Worm (Caenorhabditis elegans): ENCODE results near the gene clec-54.
A peak's percentile ranks its signal among the peaks of the same experiment; 100 is the strongest.

DNA sequence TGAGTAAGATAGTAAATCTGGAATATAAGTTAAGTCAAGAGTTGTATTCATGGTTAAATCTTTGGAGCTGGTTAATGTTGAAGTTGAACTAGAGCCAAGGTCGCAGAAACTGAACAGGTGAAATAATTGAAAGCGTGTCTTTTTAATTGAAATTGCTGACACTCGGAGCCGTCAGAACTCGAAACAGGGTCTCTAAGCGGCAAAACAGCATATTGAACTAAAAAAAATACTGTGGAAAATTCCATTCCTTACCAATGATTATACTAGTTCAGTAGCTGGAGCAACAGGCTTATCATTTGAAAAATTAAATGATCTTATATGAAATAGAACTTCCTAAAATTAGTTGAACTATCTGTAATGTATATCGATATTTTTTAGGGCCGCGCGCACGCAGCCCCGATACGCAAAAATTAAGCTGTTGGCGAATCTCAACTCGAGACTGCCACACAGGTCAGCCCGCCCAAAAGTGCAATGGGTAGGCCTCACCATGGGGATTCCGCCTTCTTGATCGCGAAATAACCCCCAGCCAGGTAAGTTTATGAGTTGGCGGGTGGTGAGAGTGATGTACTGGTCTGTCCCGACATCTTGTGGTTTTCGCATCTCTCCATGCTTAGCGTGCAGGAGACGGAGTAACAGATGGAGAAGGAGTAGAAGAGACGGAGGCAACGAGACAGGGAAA, 8.4 kb upstream of the clec-54 start, which contains the start of gene srz-97:
- TF ChIP-seq ceh-82 (tag; optimal IDR thresholded peaks at IDR 0.05) = peak in 1 of 3 experiments; percentile 16
- peak; percentile 4 for TF ChIP-seq mep-1 (tag; optimal IDR thresholded peaks at IDR 0.05)
- TF ChIP-seq aly-2 (tag; optimal IDR thresholded peaks at IDR 0.05) = no peak
- TF ChIP-seq egl-13 (tag; optimal IDR thresholded peaks at IDR 0.05) = no peak
- no peak for TF ChIP-seq lin-15B (tag; optimal IDR thresholded peaks at IDR 0.05)
- TF ChIP-seq sox-4 (tag; optimal IDR thresholded peaks at IDR 0.05) = no peak
